Fruit fly (Drosophila melanogaster): ENCODE data around the gene CG15432.

DNA sequence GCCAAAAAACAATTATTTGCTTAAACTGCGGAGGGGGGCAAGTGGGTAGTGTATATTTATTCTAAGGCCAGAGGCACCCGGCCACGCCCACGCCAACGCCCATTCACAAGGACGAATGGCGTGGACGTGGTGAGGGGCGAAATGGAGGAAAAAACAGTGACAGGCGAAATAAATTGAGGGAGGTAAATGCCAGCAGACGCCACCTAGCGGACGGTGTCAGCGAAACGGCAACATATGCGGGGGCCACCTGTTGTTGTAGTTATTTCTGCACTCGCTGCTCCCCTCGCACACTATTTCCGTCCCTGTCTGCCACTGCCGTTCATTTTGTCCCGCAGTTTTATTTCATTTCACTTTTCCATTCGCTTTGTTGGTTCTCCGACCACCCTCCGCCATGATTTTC is 24.1 kb upstream of the CG15432 start:
- TF ChIP-seq Lim3 (GFP tag; IDR thresholded peaks at IDR 0.05) (0 out of 2 replicates have a peak, but pooled peaks have one; percentile 17), grau (tag; optimal IDR thresholded peaks at IDR 0.05) (no peak), so (GFP tag; IDR thresholded peaks at IDR 0.05) (no peak), MESR4 (GFP tag; optimal IDR thresholded peaks at IDR 0.05) (no peak), lola (GFP tag; optimal IDR thresholded peaks at IDR 0.05) (no peak), tup (GFP tag; optimal IDR thresholded peaks at IDR 0.05) (no peak), CG4820 (GFP tag; optimal IDR thresholded peaks at IDR 0.05) (no peak), CG12769 (tag; optimal IDR thresholded peaks at IDR 0.05) (no peak), h (optimal IDR thresholded peaks at IDR 0.05) (no peak), prd (optimal IDR thresholded peaks at IDR 0.05) (no peak), prd (GFP tag; IDR thresholded peaks at IDR 0.05) (no peak)
